Worm (Caenorhabditis elegans): Measurements from ENCODE around the gene spp-4.
"Not testable (repeated sequence)": the region's sequence is repeated elsewhere in the genome, so short reads cannot be mapped to it uniquely, and the experiment has no call there.

spp-4 gene

DNA sequence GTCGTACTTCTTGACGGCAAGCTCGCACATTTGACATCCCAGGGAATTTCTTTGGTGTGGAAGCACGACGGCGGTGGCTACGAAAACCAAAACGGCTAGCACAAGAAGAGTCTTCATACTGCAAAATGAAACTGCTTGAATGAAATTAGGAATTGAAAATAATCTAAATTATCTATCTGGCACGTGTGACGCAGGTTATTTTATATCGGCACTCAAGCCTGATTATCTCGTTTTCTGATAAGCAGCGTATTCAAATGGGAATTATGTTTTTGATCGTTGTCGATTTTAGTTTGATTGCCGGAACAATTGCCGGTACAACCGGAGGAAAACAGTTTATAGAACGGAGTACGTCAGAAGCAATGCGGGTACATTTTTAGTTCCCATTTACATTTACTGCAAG lies at the start of gene spp-4:
Gene spp-4 (minus strand): TSS at position 118 of the 400 bp plus-strand sequence.
- no peak for TF ChIP-seq zip-8 (tag; optimal IDR thresholded peaks at IDR 0.05)
- no peak for TF ChIP-seq nhr-237 (tag; optimal IDR thresholded peaks at IDR 0.05)

DNA sequence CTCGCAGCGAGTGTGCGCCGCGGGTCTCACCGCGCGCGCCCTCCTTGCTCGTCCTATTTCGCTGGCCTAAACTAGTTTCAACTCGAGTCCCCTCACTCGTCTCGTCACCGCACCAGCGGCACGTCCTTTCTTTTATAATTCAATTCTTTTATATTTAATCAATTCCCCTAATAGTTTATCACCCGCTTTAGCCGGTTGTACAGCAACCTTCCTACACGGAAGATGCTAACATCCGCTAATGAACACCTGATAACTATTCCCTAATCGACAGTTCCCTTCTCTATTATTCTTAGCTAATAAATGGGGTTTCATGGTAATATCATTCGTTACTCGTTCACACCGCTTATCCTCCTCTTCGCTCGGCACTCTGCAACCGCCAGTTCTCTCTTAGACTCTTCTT lies 46.7 kb upstream of the spp-4 start, which contains the start of gene C56G3.2:
Gene C56G3.2 (plus strand): TSS at position 301 of the 400 bp plus-strand sequence.
- not testable (repeated sequence) for TF ChIP-seq mep-1 (tag; optimal IDR thresholded peaks at IDR 0.05); unc-120 (tag; optimal IDR thresholded peaks at IDR 0.05; ENCODE audit: poor library complexity, severe bottlenecking); elt-1 (tag; optimal IDR thresholded peaks at IDR 0.05; ENCODE audit: borderline replicate concordance, insufficient read depth)

DNA sequence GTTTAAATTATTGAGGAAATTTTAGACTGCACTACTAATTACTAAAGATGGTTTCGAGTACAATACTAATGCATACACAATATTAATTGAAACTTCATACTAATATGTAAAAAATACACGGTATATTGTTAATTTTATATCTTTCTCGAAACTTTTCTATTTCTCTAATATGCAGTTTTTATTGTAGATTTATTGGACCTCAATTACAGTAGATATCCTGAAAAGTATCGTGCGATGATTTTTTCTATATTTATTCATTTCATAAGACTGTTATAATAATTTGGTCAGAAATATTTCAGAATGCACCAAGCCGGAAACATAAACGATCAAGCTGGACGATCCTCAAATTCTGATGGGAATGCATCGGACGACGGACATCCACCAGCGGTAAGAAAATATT lies 25.2 kb upstream of the spp-4 start, which contains the start of gene C07D8.5:
Gene C07D8.5 (plus strand): TSS at position 301 of the 400 bp plus-strand sequence.
- TF ChIP-seq mls-2 (tag; optimal IDR thresholded peaks at IDR 0.05) (no peak), pha-4 (tag; optimal IDR thresholded peaks at IDR 0.05) (no peak), nhr-2 (tag; optimal IDR thresholded peaks at IDR 0.05) (no peak), unc-120 (tag; optimal IDR thresholded peaks at IDR 0.05; ENCODE audit: poor library complexity, severe bottlenecking) (no peak), unc-62 (GFP tag; optimal IDR thresholded peaks at IDR 0.05) (no peak), ztf-11 (tag; optimal IDR thresholded peaks at IDR 0.05) (no peak), cnd-1 (tag; optimal IDR thresholded peaks at IDR 0.05) (no peak), ceh-83 (GFP tag; optimal IDR thresholded peaks at IDR 0.05) (no peak), ceh-39 (tag; optimal IDR thresholded peaks at IDR 0.05) (no peak)

DNA sequence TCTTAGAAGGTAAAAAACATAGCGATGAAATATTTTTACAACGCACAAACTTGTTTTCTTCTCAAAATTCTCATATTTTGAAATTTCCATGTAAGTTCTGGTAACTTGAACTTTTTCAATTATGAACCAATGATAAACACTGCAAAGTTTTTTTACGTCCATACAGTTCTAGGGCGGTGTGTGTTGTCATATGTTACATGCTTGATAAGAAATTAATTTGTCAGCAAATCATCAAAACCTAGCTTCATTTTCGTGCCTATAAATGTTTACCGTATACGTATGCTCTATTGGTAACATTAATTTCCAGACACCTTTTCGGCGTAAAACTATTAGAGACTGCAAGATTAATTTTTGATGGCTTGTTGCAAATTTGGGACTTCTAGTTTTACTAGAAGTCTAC lies 24.7 kb upstream of the spp-4 start:
- TF ChIP-seq unc-62 (GFP tag; optimal IDR thresholded peaks at IDR 0.05) (no peak), sptf-1 (tag; optimal IDR thresholded peaks at IDR 0.05) (no peak), nhr-2 (tag; optimal IDR thresholded peaks at IDR 0.05) (no peak), unc-39 (tag; optimal IDR thresholded peaks at IDR 0.05) (no peak), mab-5 (tag; optimal IDR thresholded peaks at IDR 0.05) (no peak)

DNA sequence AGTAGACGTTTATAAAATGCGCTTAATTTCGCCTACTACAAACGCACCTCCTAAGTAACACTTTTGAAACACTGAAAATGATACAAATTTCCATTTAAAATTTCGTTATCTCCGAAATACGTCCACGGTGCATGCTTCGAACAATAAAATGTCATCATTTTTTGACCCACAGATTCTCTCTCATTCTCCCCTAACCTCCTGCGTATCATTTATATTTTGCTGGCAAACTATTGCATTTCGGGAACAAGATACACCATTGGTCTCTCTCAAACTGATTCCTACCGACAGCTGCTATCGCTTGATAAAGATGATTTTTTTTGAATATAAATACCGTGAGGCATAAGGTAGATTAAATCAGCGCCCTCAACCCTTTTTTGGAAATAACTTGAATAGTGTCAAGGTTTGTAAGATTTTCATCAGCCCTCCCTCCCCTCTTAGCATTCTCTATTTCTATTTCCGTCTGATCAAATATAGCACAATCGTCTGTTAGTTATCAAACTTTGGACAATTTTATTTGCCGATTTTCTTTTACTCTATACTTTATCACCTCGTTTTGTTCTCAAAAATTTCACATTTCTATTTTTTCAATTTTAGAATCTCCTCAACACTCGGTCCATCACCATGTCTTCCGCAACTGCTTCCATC lies 22.5 kb upstream of the spp-4 start, which contains the start of gene C07D8.6:
Gene C07D8.6 (plus strand): TSS at position 595 of the 645 bp plus-strand sequence.
- TF ChIP-seq hlh-1 (tag; optimal IDR thresholded peaks at IDR 0.05), result peak; percentile 62
- no peak for TF ChIP-seq ceh-39 (tag; optimal IDR thresholded peaks at IDR 0.05)
- TF ChIP-seq unc-120 (tag; optimal IDR thresholded peaks at IDR 0.05; ENCODE audit: poor library complexity, severe bottlenecking), result peak; percentile 1
- TF ChIP-seq unc-62 (GFP tag; optimal IDR thresholded peaks at IDR 0.05), result peak; percentile 24

DNA sequence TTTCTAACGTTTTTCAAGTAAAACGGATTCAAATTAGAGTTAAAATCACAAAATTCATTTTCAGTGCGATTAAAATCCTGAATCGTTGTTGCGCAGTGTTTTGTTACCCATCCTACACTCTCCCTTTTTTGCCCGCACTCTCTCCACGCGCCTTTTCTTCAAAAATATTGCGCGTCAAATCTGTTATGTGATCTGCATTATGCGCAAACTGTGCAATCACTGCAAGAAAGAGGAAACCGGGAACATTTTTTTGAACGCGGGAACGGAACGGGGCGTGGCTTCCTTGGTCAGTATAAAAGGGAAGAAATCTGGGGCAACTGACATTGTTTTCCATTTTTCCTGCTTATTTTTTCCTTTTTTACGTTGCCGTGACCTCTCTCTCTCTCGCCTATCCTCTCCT lies 21.8 kb upstream of the spp-4 start:
- TF ChIP-seq cnd-1 (tag; optimal IDR thresholded peaks at IDR 0.05) (no peak), ces-1 (GFP tag; optimal IDR thresholded peaks at IDR 0.05) (no peak), zip-8 (tag; optimal IDR thresholded peaks at IDR 0.05) (peak; percentile 4)

DNA sequence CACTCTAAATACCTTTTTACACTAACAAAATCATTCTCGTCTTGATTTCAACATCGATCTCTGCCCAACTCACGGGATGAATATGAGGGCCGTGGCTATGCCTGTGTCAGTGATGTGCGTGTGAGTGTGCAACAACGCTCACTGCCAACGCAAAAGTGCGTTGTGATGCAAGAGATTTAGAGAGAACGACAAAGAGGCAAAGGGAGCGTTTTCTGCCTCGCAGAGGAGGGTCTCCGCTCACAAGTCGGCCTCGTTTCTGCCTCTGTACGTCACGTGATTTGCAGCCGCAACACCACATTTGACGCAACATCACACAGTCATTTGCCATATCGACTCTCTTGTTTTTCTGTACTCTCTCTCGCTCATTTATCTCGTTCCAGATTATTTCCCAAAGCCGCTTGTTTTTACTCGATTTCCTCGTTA lies 15.8 kb upstream of the spp-4 start, which contains the start of gene epg-7:
Gene epg-7 (plus strand): TSS at position 413 of the 423 bp plus-strand sequence.
- no peak for TF ChIP-seq ceh-83 (GFP tag; optimal IDR thresholded peaks at IDR 0.05)
- TF ChIP-seq bed-3 (GFP tag; optimal IDR thresholded peaks at IDR 0.05), result no peak
- TF ChIP-seq sem-2 (GFP tag; optimal IDR thresholded peaks at IDR 0.05), result no peak
- TF ChIP-seq lin-13 (tag; optimal IDR thresholded peaks at IDR 0.05), result peak; percentile 79
- TF ChIP-seq ztf-11 (tag; optimal IDR thresholded peaks at IDR 0.05), result peak; percentile 36
- TF ChIP-seq ceh-43 (GFP tag; optimal IDR thresholded peaks at IDR 0.05), result no peak
- TF ChIP-seq blmp-1 (tag; optimal IDR thresholded peaks at IDR 0.05), result no peak
- TF ChIP-seq cnd-1 (tag; optimal IDR thresholded peaks at IDR 0.05), result peak; percentile 66
- no peak for TF ChIP-seq M03D4.4 (tag; optimal IDR thresholded peaks at IDR 0.05)
- peak; percentile 74 for TF ChIP-seq unc-62 (GFP tag; optimal IDR thresholded peaks at IDR 0.05)
- peak; percentile 82 for TF ChIP-seq hlh-1 (tag; optimal IDR thresholded peaks at IDR 0.05)
- TF ChIP-seq flh-1 (GFP tag; optimal IDR thresholded peaks at IDR 0.05), result no peak
- TF ChIP-seq nhr-76 (tag; optimal IDR thresholded peaks at IDR 0.05), result no peak
- peak; percentile 28 for TF ChIP-seq sptf-1 (tag; optimal IDR thresholded peaks at IDR 0.05)
- peak; percentile 49 for TF ChIP-seq nhr-2 (tag; optimal IDR thresholded peaks at IDR 0.05)
- TF ChIP-seq zip-8 (tag; optimal IDR thresholded peaks at IDR 0.05), result peak; percentile 10
- peak; percentile 35 for TF ChIP-seq lin-32 (GFP tag; optimal IDR thresholded peaks at IDR 0.05)
- TF ChIP-seq ces-1 (GFP tag; optimal IDR thresholded peaks at IDR 0.05), result peak; percentile 67
- TF ChIP-seq nhr-237 (tag; optimal IDR thresholded peaks at IDR 0.05), result peak; percentile 77
- TF ChIP-seq mep-1 (tag; optimal IDR thresholded peaks at IDR 0.05), result peak; percentile 84
- peak; percentile 93 for TF ChIP-seq unc-120 (tag; optimal IDR thresholded peaks at IDR 0.05; ENCODE audit: poor library complexity, severe bottlenecking)
- TF ChIP-seq unc-39 (tag; optimal IDR thresholded peaks at IDR 0.05), result no peak
- peak; percentile 26 for TF ChIP-seq elt-1 (tag; optimal IDR thresholded peaks at IDR 0.05; ENCODE audit: borderline replicate concordance, insufficient read depth)
- TF ChIP-seq tbx-8 (GFP tag; optimal IDR thresholded peaks at IDR 0.05), result no peak
- TF ChIP-seq mab-5 (tag; optimal IDR thresholded peaks at IDR 0.05), result no peak
- TF ChIP-seq snpc-4 (tag; optimal IDR thresholded peaks at IDR 0.05), result no peak
- peak; percentile 90 for TF ChIP-seq pha-4 (tag; optimal IDR thresholded peaks at IDR 0.05)
- TF ChIP-seq ceh-39 (tag; optimal IDR thresholded peaks at IDR 0.05), result peak; percentile 78
- TF ChIP-seq ham-2 (GFP tag; optimal IDR thresholded peaks at IDR 0.05), result peak; percentile 61
- TF ChIP-seq elt-3 (tag; optimal IDR thresholded peaks at IDR 0.05), result no peak
- TF ChIP-seq lsy-2 (tag; optimal IDR thresholded peaks at IDR 0.05), result peak; percentile 68
- no peak for TF ChIP-seq nhr-28 (tag; optimal IDR thresholded peaks at IDR 0.05)
- peak; percentile 64 for TF ChIP-seq mls-2 (tag; optimal IDR thresholded peaks at IDR 0.05)
